In the genomic region with DNA sequence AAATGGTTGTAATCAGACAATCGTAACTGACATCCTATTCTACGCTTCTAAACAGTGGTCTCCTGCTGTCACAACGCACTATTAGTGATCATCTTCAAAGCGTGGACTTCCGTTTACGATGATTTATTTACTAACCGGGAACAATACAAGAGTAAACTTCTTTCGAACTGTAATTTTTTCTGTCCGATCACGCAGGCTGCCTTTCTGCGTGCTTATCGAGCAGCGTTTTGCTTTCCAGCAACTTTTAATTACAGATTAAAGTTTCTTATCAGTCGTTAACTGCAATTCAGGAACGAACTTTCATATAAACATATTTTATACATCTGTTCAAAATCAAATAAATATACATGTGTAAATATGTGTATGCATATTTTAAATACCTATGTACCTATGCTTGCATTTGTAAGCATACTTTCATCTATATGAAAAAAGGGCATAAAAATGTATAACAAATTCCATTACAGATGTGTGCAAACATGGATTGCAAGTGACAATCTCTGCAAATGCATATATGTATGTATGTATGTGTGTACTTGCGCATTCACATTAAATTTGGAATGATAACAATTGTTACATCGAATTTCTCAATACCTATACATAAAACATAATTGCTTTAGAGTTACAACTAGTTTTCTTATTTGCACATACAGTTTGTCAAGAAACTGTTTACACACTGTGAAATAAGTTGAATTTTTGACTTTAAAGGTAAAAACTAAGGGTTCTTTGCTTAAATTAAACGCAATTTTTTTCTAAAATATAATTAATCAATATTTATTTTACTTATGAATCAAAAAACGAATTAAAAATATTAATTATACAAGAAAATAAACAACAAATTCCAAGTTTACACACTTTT, we compare ENCODE assay signal across 3 fruit fly cellular contexts.
TF ChIP-seq lines count a peak whose summit lies in the region.

No protein-coding gene starts in this region.

- TF ChIP-seq CTCF in whole organism, embryonic (GFP tag; optimal IDR thresholded peaks at IDR 0.05; lab: Kevin White, UChicago) = no peak

TF ChIP-seq in whole organism, adult, 20 proteins besides CTCF, POLR2A, EP300 and RAD21:
- peak; percentile 15 for TF ChIP-seq CG14711 (tag; optimal IDR thresholded peaks at IDR 0.05; lab: Kevin White, UChicago)
- no peak for TF ChIP-seq tj (GFP tag; optimal IDR thresholded peaks at IDR 0.05; lab: Kevin White, UChicago)
- TF ChIP-seq kay (GFP tag; lab: Kevin White, UChicago; ENCODE audit: borderline replicate concordance) = peak; percentile 33

TF ChIP-seq in whole organism, embryonic, 481 proteins besides CTCF, POLR2A, EP300 and RAD21:
- TF ChIP-seq B-H1 (GFP tag; IDR thresholded peaks at IDR 0.05; lab: Robert Waterston, UW) (no peak), Pdp1 (GFP tag; optimal IDR thresholded peaks at IDR 0.05; lab: Kevin White, UChicago) (peak in 1 of 2 experiments; percentile 0), Eip74EF (GFP tag; optimal IDR thresholded peaks at IDR 0.05; lab: Kevin White, UChicago) (peak in 1 of 2 experiments; percentile 58), CG13287 (GFP tag; IDR thresholded peaks at IDR 0.05; lab: Robert Waterston, UW; ENCODE audit: partially characterized antibody) (no peak), CG8388 (GFP tag; optimal IDR thresholded peaks at IDR 0.05; lab: Kevin White, UChicago) (peak; percentile 93), exex (tag; optimal IDR thresholded peaks at IDR 0.05; lab: Kevin White, UChicago) (no peak), CG10462 (GFP tag; optimal IDR thresholded peaks at IDR 0.05; lab: Kevin White, UChicago) (no peak), Camta (GFP tag; optimal IDR thresholded peaks at IDR 0.05; lab: Kevin White, UChicago) (no peak), Sox102F (GFP tag; optimal IDR thresholded peaks at IDR 0.05; lab: Kevin White, UChicago) (peak; percentile 18), dmrt99B (tag; optimal IDR thresholded peaks at IDR 0.05; lab: Kevin White, UChicago) (peak; percentile 9), sens (GFP tag; lab: Kevin White, UChicago) (peak; percentile 85), Hand (GFP tag; optimal IDR thresholded peaks at IDR 0.05; lab: Kevin White, UChicago) (no peak), CG18262 (tag; optimal IDR thresholded peaks at IDR 0.05; lab: Kevin White, UChicago) (peak; percentile 28), Neu2 (GFP tag; optimal IDR thresholded peaks at IDR 0.05; lab: Kevin White, UChicago; ENCODE audit: borderline replicate concordance) (peak; percentile 27), CG15479 (GFP tag; optimal IDR thresholded peaks at IDR 0.05; lab: Kevin White, UChicago) (peak; percentile 46), CG10431 (GFP tag; optimal IDR thresholded peaks at IDR 0.05; lab: Kevin White, UChicago) (no peak), CG17361 (GFP tag; IDR thresholded peaks at IDR 0.05; lab: Robert Waterston, UW) (0 out of 3 replicates have a peak, but pooled peaks have one; percentile 25), sisA (GFP tag; IDR thresholded peaks at IDR 0.05; lab: Robert Waterston, UW) (no peak), p53 (GFP tag; optimal IDR thresholded peaks at IDR 0.05; lab: Kevin White, UChicago) (no peak), E2f2 (GFP tag; IDR thresholded peaks at IDR 0.05; lab: Robert Waterston, UW) (0 out of 2 replicates have a peak, but pooled peaks have one; percentile 12), CG11723 (GFP tag; optimal IDR thresholded peaks at IDR 0.05; lab: Kevin White, UChicago) (peak; percentile 67), CG17385 (GFP tag; optimal IDR thresholded peaks at IDR 0.05; lab: Kevin White, UChicago) (peak; percentile 7), nerfin-1 (tag; optimal IDR thresholded peaks at IDR 0.05; lab: Kevin White, UChicago) (peak; percentile 45), Med (GFP tag; lab: Kevin White, UChicago) (peak; percentile 32), lbe (GFP tag; optimal IDR thresholded peaks at IDR 0.05; lab: Kevin White, UChicago) (no peak), CG16863 (GFP tag; optimal IDR thresholded peaks at IDR 0.05; lab: Kevin White, UChicago) (no peak), tll (GFP tag; optimal IDR thresholded peaks at IDR 0.05; lab: Kevin White, UChicago) (no peak), row (GFP tag; IDR thresholded peaks at IDR 0.05; lab: Robert Waterston, UW) (0 out of 3 replicates have a peak, but pooled peaks have one; percentile 27), CG30020 (tag; optimal IDR thresholded peaks at IDR 0.05; lab: Kevin White, UChicago) (peak; percentile 79), CG2678 (tag; optimal IDR thresholded peaks at IDR 0.05; lab: Kevin White, UChicago) (peak; percentile 3), CG4328 (GFP tag; optimal IDR thresholded peaks at IDR 0.05; lab: Kevin White, UChicago) (no peak), kni (GFP tag; optimal IDR thresholded peaks at IDR 0.05; lab: Kevin White, UChicago) (peak; percentile 15), Vsx1 (GFP tag; optimal IDR thresholded peaks at IDR 0.05; lab: Kevin White, UChicago) (no peak)

TF ChIP-seq in whole organism, wandering third instar larva, 38 proteins besides CTCF, POLR2A, EP300 and RAD21:
- TF ChIP-seq Dfd (GFP tag; optimal IDR thresholded peaks at IDR 0.05; lab: Kevin White, UChicago) (peak; percentile 50), GATAd (GFP tag; optimal IDR thresholded peaks at IDR 0.05; lab: Kevin White, UChicago) (no peak), Hr78 (GFP tag; optimal IDR thresholded peaks at IDR 0.05; lab: Kevin White, UChicago) (no peak), Abd-B (GFP tag; optimal IDR thresholded peaks at IDR 0.05; lab: Kevin White, UChicago) (no peak)
TF ChIP-seq in whole organism, wandering third instar larva: peak in this region for 1.
